Worm (Caenorhabditis elegans) whole organism, L4 larva: ENCODE results near the gene slc-36.3.

Source experiments
- ceh-62 ChIP-seq: sonication (generic microtip); optimal IDR thresholded peaks from 2 replicates; lab custom pipeline; 2017; ENCODE audit warnings: missing biosample characterization, missing genetic modification characterization
- dmd-8 ChIP-seq: fragments of 200-800 bp; sonication (Bioruptor generic); IDR thresholded peaks from 2 replicates; pipeline ENCODE4 v1.3.6; 2022; ENCODE audit warnings: missing genetic modification characterization, missing compliant biosample characterization
- dpl-1 ChIP-seq: fragments of 150-350 bp; optimal IDR thresholded peaks from 2 replicates; lab custom pipeline; 2014; ENCODE audit warnings: missing biosample characterization, missing genetic modification reagents, missing genetic modification characterization
- fkh-10 ChIP-seq: fragments of 150-350 bp; optimal IDR thresholded peaks from 2 replicates; lab custom pipeline; 2014; ENCODE audit warnings: missing biosample characterization, missing genetic modification reagents, missing genetic modification characterization
- lin-39 ChIP-seq: fragments of 150-350 bp; optimal IDR thresholded peaks from 2 replicates; lab custom pipeline; 2014; ENCODE audit warnings: missing biosample characterization, missing genetic modification reagents, missing genetic modification characterization
- lsy-2 ChIP-seq, 2 experiments: fragments of 150-350 bp in 1 of 2; sonication (generic microtip) in 1 of 2; optimal IDR thresholded peaks; 2 replicates each; lab custom pipeline; 2014 to 2017; ENCODE audit warnings: missing biosample characterization in 2 of 2, missing genetic modification characterization in 2 of 2
- nhr-102 ChIP-seq: sonication (generic microtip); optimal IDR thresholded peaks from 2 replicates; lab custom pipeline; 2016; ENCODE audit warnings: mild to moderate bottlenecking, missing genetic modification characterization, moderate library complexity, missing compliant biosample characterization
- nhr-77 ChIP-seq: fragments of 150-350 bp; optimal IDR thresholded peaks from 2 replicates; lab custom pipeline; 2014; ENCODE audit warnings: missing biosample characterization, missing genetic modification characterization
- snpc-4 ChIP-seq: fragments of 150-350 bp; optimal IDR thresholded peaks from 2 replicates; lab custom pipeline; 2014; ENCODE audit warnings: missing biosample characterization, missing genetic modification characterization

DNA sequence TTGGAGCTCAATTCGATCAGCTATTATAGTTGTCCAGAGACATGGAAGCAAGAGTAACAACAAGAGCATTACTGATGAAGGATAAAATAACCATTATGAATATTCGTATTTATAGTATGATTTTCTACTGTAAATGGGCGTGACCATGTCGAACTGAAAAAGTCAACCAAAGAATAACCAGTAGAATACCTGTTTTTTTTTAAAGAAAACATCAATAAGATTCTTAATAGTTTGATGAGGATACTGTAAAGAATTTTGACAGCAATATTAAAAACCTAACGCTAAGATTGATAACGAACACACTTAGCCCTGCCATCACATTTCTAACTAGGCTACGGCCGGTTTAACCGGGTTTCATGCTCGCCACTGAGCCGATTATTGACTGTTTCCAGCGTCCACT is 9.0 kb upstream of the slc-36.3 start, which contains the start of gene vmo-1:
- no peak for TF ChIP-seq ceh-62
- no peak for TF ChIP-seq nhr-77 (tag; lab: Kevin White, UChicago)
- no peak for TF ChIP-seq lsy-2 (tag; optimal IDR thresholded peaks at IDR 0.05; lab: Kevin White, UChicago)
- no peak for TF ChIP-seq fkh-10
- no peak for TF ChIP-seq snpc-4
- TF ChIP-seq dpl-1 (GFP tag; lab: Kevin White, UChicago) = no peak
- no peak for TF ChIP-seq nhr-102 (tag; lab: Kevin White, UChicago)
- TF ChIP-seq lin-39 (tag; lab: Kevin White, UChicago) = no peak
- TF ChIP-seq dmd-8 = no peak
